Fruit fly (Drosophila melanogaster): Measurements from ENCODE around the gene CG4259.

CG4259 gene

DNA sequence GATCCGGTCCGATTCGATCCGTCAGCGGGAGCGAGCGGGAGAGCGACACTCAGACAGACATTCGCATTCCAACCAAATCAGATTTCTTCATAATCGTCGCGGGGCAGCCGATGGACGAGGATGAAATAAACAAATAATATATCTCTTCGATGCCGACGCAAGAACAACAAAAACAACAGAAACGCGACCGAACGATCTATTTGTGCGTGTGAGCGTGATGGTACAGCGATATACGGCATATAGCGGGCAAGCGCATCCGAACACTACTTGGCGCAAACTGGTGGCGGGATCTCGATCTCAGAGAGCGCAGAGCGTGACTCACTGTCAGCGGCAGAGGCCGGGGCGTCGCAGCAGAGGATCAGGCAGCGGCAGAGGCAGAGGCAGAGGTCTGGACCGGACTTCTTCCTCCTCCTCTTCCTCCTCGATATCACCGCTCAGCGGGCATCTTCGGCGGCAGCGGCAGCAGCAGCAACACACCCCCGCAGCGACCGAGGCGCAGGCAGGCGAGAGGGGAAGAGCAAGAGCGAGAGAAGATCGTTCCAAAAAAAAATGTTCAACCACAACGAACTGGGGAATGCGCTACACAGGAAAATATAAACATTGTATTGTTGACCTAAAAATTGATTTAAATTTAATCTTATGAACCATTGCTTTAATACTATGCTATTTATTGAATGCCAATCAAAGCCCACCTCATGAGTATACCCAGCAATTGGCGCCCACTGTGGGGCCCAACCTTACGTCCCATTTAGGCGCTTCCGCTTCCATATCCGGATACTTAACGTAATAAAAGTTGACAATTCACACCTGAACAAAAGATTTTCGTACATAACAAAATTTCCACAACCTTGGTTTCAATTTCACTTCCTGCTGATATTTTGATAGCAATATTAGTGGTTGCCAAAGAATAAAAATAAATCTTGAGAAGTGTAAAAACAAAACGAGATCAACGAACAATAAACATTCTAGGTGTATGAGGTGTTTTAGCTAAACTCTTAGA lies 32.5 kb upstream of the CG4259 start (continued):
- TF ChIP-seq CG4404 (GFP tag; IDR thresholded peaks at IDR 0.05) (peak; percentile 36; the same call in 1 of the 2 replicates), CG12391 (tag; optimal IDR thresholded peaks at IDR 0.05) (peak; percentile 65), CG4360 (GFP tag; IDR thresholded peaks at IDR 0.05) (peak; percentile 79), CG32767 (GFP tag; IDR thresholded peaks at IDR 0.05) (no peak), Hmr (GFP tag; optimal IDR thresholded peaks at IDR 0.05) (no peak), Trl (optimal IDR thresholded peaks at IDR 0.05) (peak; percentile 63 to 72), Trl (GFP tag; optimal IDR thresholded peaks at IDR 0.05) (no peak), jumu (GFP tag; optimal IDR thresholded peaks at IDR 0.05) (peak; percentile 28), CG16863 (GFP tag; optimal IDR thresholded peaks at IDR 0.05) (peak; percentile 27), CG11696 (GFP tag; IDR thresholded peaks at IDR 0.05) (0 out of 2 replicates have a peak, but pooled peaks have one; percentile 20), Dll (GFP tag; IDR thresholded peaks at IDR 0.05; ENCODE audit: partially characterized antibody) (0 out of 4 replicates have a peak, but pooled peaks have one; percentile 38), CG17385 (GFP tag; optimal IDR thresholded peaks at IDR 0.05) (peak; percentile 54), CG2712 (tag; optimal IDR thresholded peaks at IDR 0.05) (peak; percentile 36), CG34422 (GFP tag; IDR thresholded peaks at IDR 0.05) (peak; percentile 33; the same call in 1 of the 3 replicates), CG1602 (GFP tag; optimal IDR thresholded peaks at IDR 0.05) (peak; percentile 20), Taf1 (GFP tag; IDR thresholded peaks at IDR 0.05) (0 out of 2 replicates have a peak, but pooled peaks have one; percentile 36), CG10565 (GFP tag; optimal IDR thresholded peaks at IDR 0.05) (no peak), CG6254 (GFP tag; optimal IDR thresholded peaks at IDR 0.05) (no peak), CG6689 (GFP tag; IDR thresholded peaks at IDR 0.05) (peak; percentile 35; the same call in 1 of the 2 replicates), Max (GFP tag; optimal IDR thresholded peaks at IDR 0.05) (peak; percentile 33), chn (GFP tag; optimal IDR thresholded peaks at IDR 0.05) (peak; percentile 19), CG33213 (GFP tag; optimal IDR thresholded peaks at IDR 0.05) (no peak), Lpt (GFP tag; optimal IDR thresholded peaks at IDR 0.05) (no peak), CG12155 (GFP tag; optimal IDR thresholded peaks at IDR 0.05) (peak; percentile 12), sens (GFP tag) (peak; percentile 89), CG6813 (GFP tag; optimal IDR thresholded peaks at IDR 0.05) (peak; percentile 36), kay (GFP tag; optimal IDR thresholded peaks at IDR 0.05) (peak; percentile 83), ATbp (GFP tag; optimal IDR thresholded peaks at IDR 0.05) (peak; percentile 40), CG8281 (tag; optimal IDR thresholded peaks at IDR 0.05) (no peak), CG10366 (GFP tag; IDR thresholded peaks at IDR 0.05) (peak; percentile 36; the same call in 1 of the 2 replicates), klu (GFP tag; IDR thresholded peaks at IDR 0.05) (peak; percentile 90), corto (GFP tag; optimal IDR thresholded peaks at IDR 0.05) (no peak), CG31441 (GFP tag; IDR thresholded peaks at IDR 0.05) (peak; percentile 30; the same call in 1 of the 2 replicates), CG10654 (GFP tag; optimal IDR thresholded peaks at IDR 0.05) (no peak), gcm2 (GFP tag; optimal IDR thresholded peaks at IDR 0.05) (peak; percentile 30), CG6175 (GFP tag; IDR thresholded peaks at IDR 0.05) (peak; percentile 87; the same call in 2 of the 3 replicates), cg (GFP tag; optimal IDR thresholded peaks at IDR 0.05) (peak; percentile 68), CG30403 (GFP tag; optimal IDR thresholded peaks at IDR 0.05) (peak; percentile 73), btn (GFP tag; optimal IDR thresholded peaks at IDR 0.05) (no peak), CG9932 (GFP tag; IDR thresholded peaks at IDR 0.05) (peak; percentile 62), vvl (GFP tag; IDR thresholded peaks at IDR 0.05) (peak; percentile 67), Dip3 (GFP tag; optimal IDR thresholded peaks at IDR 0.05) (peak; percentile 30), Dad (GFP tag; optimal IDR thresholded peaks at IDR 0.05) (no peak), CG15269 (tag; optimal IDR thresholded peaks at IDR 0.05) (no peak), CG4854 (GFP tag; optimal IDR thresholded peaks at IDR 0.05) (no peak), disco-r (GFP tag; optimal IDR thresholded peaks at IDR 0.05) (peak; percentile 10), sr (GFP tag; IDR thresholded peaks at IDR 0.05) (peak; percentile 99), vnd (GFP tag; IDR thresholded peaks at IDR 0.05; ENCODE audit: partially characterized antibody) (no peak), zfh2 (GFP tag; optimal IDR thresholded peaks at IDR 0.05) (peak; percentile 46)
